Worm (Caenorhabditis elegans): ENCODE measurements around the gene tpi-1.

tpi-1 gene

ce11 chrII:12042108-12042960, 3.4 kb upstream of the tpi-1 start, which contains the start of gene ippk-1 (continued):
- TF ChIP-seq vab-7 (GFP tag; IDR thresholded peaks at IDR 0.05) (peak; percentile 55; the same call in 1 of the 2 replicates), pha-4 (GFP tag; IDR thresholded peaks at IDR 0.05) (0 out of 2 replicates have a peak, but pooled peaks have one; percentile 43), pha-4 (tag; optimal IDR thresholded peaks at IDR 0.05) (no peak), ceh-32 (tag; optimal IDR thresholded peaks at IDR 0.05; ENCODE audit: poor library complexity) (no peak), Y48G9A.11 (GFP tag; IDR thresholded peaks at IDR 0.05) (no peak), spr-1 (tag; optimal IDR thresholded peaks at IDR 0.05) (no peak), ceh-28 (tag; optimal IDR thresholded peaks at IDR 0.05) (no peak), ztf-7 (tag; optimal IDR thresholded peaks at IDR 0.05) (no peak), daf-19 (GFP tag; conservative IDR thresholded peaks at IDR 0.05) (no peak), Y105C5A.15 (GFP tag; IDR thresholded peaks at IDR 0.05) (no peak)

DNA sequence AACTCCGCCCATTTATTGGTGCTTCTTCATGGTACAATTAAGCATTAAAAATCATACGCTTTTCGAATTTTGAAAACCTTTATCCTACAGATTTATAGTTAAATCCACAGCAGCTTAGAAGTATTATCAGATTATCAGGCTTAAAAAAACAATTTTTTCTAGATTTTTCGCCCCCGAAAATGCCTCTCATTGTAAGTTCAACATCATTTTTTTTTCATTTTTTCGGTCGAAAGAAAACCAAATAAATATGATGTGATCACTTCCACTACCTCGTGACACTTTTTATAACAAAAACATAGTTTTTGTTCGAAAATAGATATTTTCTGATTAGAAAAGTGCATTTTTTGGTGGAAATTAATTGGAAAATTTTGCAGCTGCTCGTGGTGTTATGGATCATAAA, 2.2 kb upstream of the tpi-1 start:
- TF ChIP-seq ZK546.5 (tag; optimal IDR thresholded peaks at IDR 0.05) (no peak), ceh-32 (tag; optimal IDR thresholded peaks at IDR 0.05; ENCODE audit: poor library complexity) (no peak), nhr-6 (tag; optimal IDR thresholded peaks at IDR 0.05) (no peak), T26A8.4 (GFP tag; IDR thresholded peaks at IDR 0.05) (no peak), lin-38 (GFP tag; IDR thresholded peaks at IDR 0.05) (no peak), hlh-30 (tag; optimal IDR thresholded peaks at IDR 0.05; ENCODE audit: insufficient read depth) (peak; percentile 55), aha-1 (tag) (peak; percentile 95)

- TF ChIP-seq saeg-2 (GFP tag; IDR thresholded peaks at IDR 0.05) (no peak), ceh-62 (tag; optimal IDR thresholded peaks at IDR 0.05) (no peak), ces-1 (GFP tag; optimal IDR thresholded peaks at IDR 0.05) (no peak), dpl-1 (GFP tag; optimal IDR thresholded peaks at IDR 0.05) (peak; percentile 22), sdz-12 (GFP tag; optimal IDR thresholded peaks at IDR 0.05) (no peak), hif-1 (tag; optimal IDR thresholded peaks at IDR 0.05) (peak; percentile 91 to 100), pha-4 (GFP tag; IDR thresholded peaks at IDR 0.05) (no peak), pha-4 (tag; optimal IDR thresholded peaks at IDR 0.05) (no peak), lin-13 (GFP tag; optimal IDR thresholded peaks at IDR 0.05) (no peak), unc-39 (tag; optimal IDR thresholded peaks at IDR 0.05) (no peak), nhr-10 (tag; optimal IDR thresholded peaks at IDR 0.05) (no peak), dmd-8 (GFP tag; IDR thresholded peaks at IDR 0.05) (no peak), nhr-42 (GFP tag; IDR thresholded peaks at IDR 0.05) (no peak), nhr-102 (tag; optimal IDR thresholded peaks at IDR 0.05) (peak; percentile 1), Y75B8A.6 (GFP tag; IDR thresholded peaks at IDR 0.05) (no peak), nhr-76 (tag; optimal IDR thresholded peaks at IDR 0.05) (no peak), snpc-4 (tag; optimal IDR thresholded peaks at IDR 0.05) (no peak), zfp-3 (GFP tag; conservative IDR thresholded peaks at IDR 0.05) (no peak), mdl-1 (tag; optimal IDR thresholded peaks at IDR 0.05) (peak in 1 of 2 experiments; percentile 68), nhr-48 (tag; optimal IDR thresholded peaks at IDR 0.05) (peak; percentile 54), set-16 (GFP tag; IDR thresholded peaks at IDR 0.05) (no peak), madf-5 (GFP tag; IDR thresholded peaks at IDR 0.05) (no peak), lin-39 (tag; optimal IDR thresholded peaks at IDR 0.05) (no peak), nhr-41 (GFP tag; IDR thresholded peaks at IDR 0.05) (no peak), ZK337.2 (GFP tag; IDR thresholded peaks at IDR 0.05) (no peak), dmd-9 (GFP tag; IDR thresholded peaks at IDR 0.05) (no peak), ctbp-1 (GFP tag; IDR thresholded peaks at IDR 0.05) (no peak), php-3 (GFP tag; IDR thresholded peaks at IDR 0.05) (no peak), R02D3.7 (tag; optimal IDR thresholded peaks at IDR 0.05) (no peak), dve-1 (tag; optimal IDR thresholded peaks at IDR 0.05; ENCODE audit: insufficient read depth) (peak; percentile 87), snpc-1.2 (GFP tag; IDR thresholded peaks at IDR 0.05) (no peak), ceh-20 (GFP tag; IDR thresholded peaks at IDR 0.05) (no peak), egl-43 (GFP tag; IDR thresholded peaks at IDR 0.05) (no peak), ceh-32 (tag; optimal IDR thresholded peaks at IDR 0.05; ENCODE audit: poor library complexity) (no peak)
Measured at ce11 chrII:12040167-12040566, 1.2 kb upstream of the tpi-1 start.
